Fruit fly (Drosophila melanogaster): ENCODE measurements around the gene TfIIA-S-2.
A peak's percentile ranks its signal among the peaks of the same experiment; 100 is the strongest.

The TfIIA-S-2 gene

dm6 chrX:1026511-1026910 is 15.1 kb upstream of the TfIIA-S-2 start, which contains the start of the genes CG32814, CG11638 and CG3021 (continued):
- no peak for TF ChIP-seq CG8924 (tag; optimal IDR thresholded peaks at IDR 0.05)
- TF ChIP-seq E2f2 (GFP tag; IDR thresholded peaks at IDR 0.05), result peak; percentile 59
- TF ChIP-seq CG17359 (tag; optimal IDR thresholded peaks at IDR 0.05), result peak; percentile 23
- TF ChIP-seq pita (GFP tag; optimal IDR thresholded peaks at IDR 0.05), result no peak
- no peak for TF ChIP-seq jumu (GFP tag; optimal IDR thresholded peaks at IDR 0.05)
- TF ChIP-seq nerfin-2 (GFP tag; IDR thresholded peaks at IDR 0.05; ENCODE audit: partially characterized antibody), result no peak
- no peak for TF ChIP-seq CG30020 (tag; optimal IDR thresholded peaks at IDR 0.05)
- TF ChIP-seq nmo (GFP tag; optimal IDR thresholded peaks at IDR 0.05), result peak; percentile 34
- no peak for TF ChIP-seq CG7357 (GFP tag; IDR thresholded peaks at IDR 0.05)
- TF ChIP-seq dm (GFP tag; optimal IDR thresholded peaks at IDR 0.05), result peak; percentile 46
- no peak for TF ChIP-seq crol (GFP tag; IDR thresholded peaks at IDR 0.05)
- TF ChIP-seq Hey (tag; optimal IDR thresholded peaks at IDR 0.05), result no peak
- TF ChIP-seq CG5180 (GFP tag; optimal IDR thresholded peaks at IDR 0.05), result no peak
- no peak for TF ChIP-seq repo (GFP tag; optimal IDR thresholded peaks at IDR 0.05)
- no peak; the same call in 1 of the 2 replicates for TF ChIP-seq CG31441 (GFP tag; IDR thresholded peaks at IDR 0.05)
- no peak for TF ChIP-seq vfl (GFP tag; optimal IDR thresholded peaks at IDR 0.05)
- no peak for TF ChIP-seq cwo (GFP tag; optimal IDR thresholded peaks at IDR 0.05)
- TF ChIP-seq Dll (GFP tag; IDR thresholded peaks at IDR 0.05; ENCODE audit: partially characterized antibody), result 0 out of 4 replicates have a peak, but pooled peaks have one; percentile 40
- peak; percentile 10 for TF ChIP-seq salm (tag; optimal IDR thresholded peaks at IDR 0.05)
- TF ChIP-seq maf-S (GFP tag; optimal IDR thresholded peaks at IDR 0.05), result no peak
- TF ChIP-seq CG7556 (GFP tag; optimal IDR thresholded peaks at IDR 0.05), result no peak
- TF ChIP-seq bcd (GFP tag; optimal IDR thresholded peaks at IDR 0.05), result peak; percentile 8
- TF ChIP-seq CG9817 (tag; optimal IDR thresholded peaks at IDR 0.05), result no peak
- TF ChIP-seq CG9797 (GFP tag; optimal IDR thresholded peaks at IDR 0.05), result peak; percentile 62
- no peak for TF ChIP-seq CG12942 (GFP tag; optimal IDR thresholded peaks at IDR 0.05)
- TF ChIP-seq BEAF-32 (GFP tag; optimal IDR thresholded peaks at IDR 0.05), result peak; percentile 65
- 0 out of 3 replicates have a peak, but pooled peaks have one; percentile 30 for TF ChIP-seq knrl (GFP tag; IDR thresholded peaks at IDR 0.05; ENCODE audit: partially characterized antibody)
- TF ChIP-seq MTF-1 (GFP tag; optimal IDR thresholded peaks at IDR 0.05; ENCODE audit: borderline replicate concordance), result peak; percentile 55
- no peak for TF ChIP-seq Sry-β (GFP tag; optimal IDR thresholded peaks at IDR 0.05)
- TF ChIP-seq Dad (GFP tag; optimal IDR thresholded peaks at IDR 0.05), result no peak
- TF ChIP-seq CG11695 (GFP tag; IDR thresholded peaks at IDR 0.05), result no peak
- peak; percentile 9 for TF ChIP-seq mirr (GFP tag; optimal IDR thresholded peaks at IDR 0.05)
- TF ChIP-seq CG13296 (GFP tag; optimal IDR thresholded peaks at IDR 0.05), result peak; percentile 5
- TF ChIP-seq CG15514 (GFP tag; optimal IDR thresholded peaks at IDR 0.05), result peak; percentile 78
- TF ChIP-seq fu2 (GFP tag; optimal IDR thresholded peaks at IDR 0.05), result no peak
- no peak for TF ChIP-seq yki (optimal IDR thresholded peaks at IDR 0.05)
- peak; percentile 25; the same call in 1 of the 2 replicates for TF ChIP-seq CG42726 (GFP tag; IDR thresholded peaks at IDR 0.05; ENCODE audit: partially characterized antibody)
- no peak for TF ChIP-seq Hr78 (GFP tag; optimal IDR thresholded peaks at IDR 0.05)
- peak; percentile 24 for TF ChIP-seq Fer1 (GFP tag; optimal IDR thresholded peaks at IDR 0.05)
- peak; percentile 5 for TF ChIP-seq CG2875 (GFP tag; optimal IDR thresholded peaks at IDR 0.05)
- TF ChIP-seq CG2712 (tag; optimal IDR thresholded peaks at IDR 0.05), result no peak
- no peak for TF ChIP-seq Nf-YB (GFP tag; optimal IDR thresholded peaks at IDR 0.05)
- TF ChIP-seq Hr39 (optimal IDR thresholded peaks at IDR 0.05), result no peak
- TF ChIP-seq H2.0 (GFP tag; IDR thresholded peaks at IDR 0.05), result no peak
- no peak for TF ChIP-seq br (optimal IDR thresholded peaks at IDR 0.05)
- TF ChIP-seq CG1024 (GFP tag; IDR thresholded peaks at IDR 0.05), result no peak
- TF ChIP-seq nau (GFP tag; optimal IDR thresholded peaks at IDR 0.05), result peak; percentile 2
- no peak for TF ChIP-seq HLH4C (GFP tag; IDR thresholded peaks at IDR 0.05; ENCODE audit: partially characterized antibody)
- TF ChIP-seq NFAT (GFP tag; IDR thresholded peaks at IDR 0.05), result no peak
- peak; percentile 86 for TF ChIP-seq stwl (tag; optimal IDR thresholded peaks at IDR 0.05)
- peak; percentile 32 for TF ChIP-seq fd64A (GFP tag; optimal IDR thresholded peaks at IDR 0.05)

Measured in whole organism, embryonic.